Fruit fly (Drosophila melanogaster) whole organism, prepupa: Measurements from ENCODE around the gene Or23a.
A peak's percentile ranks its signal among the peaks of the same experiment; 100 is the strongest.

Experiments used
- Blimp-1 ChIP-seq: fragments of 200-800 bp; sonication (Bioruptor generic); optimal IDR thresholded peaks from 3 replicates; lab custom pipeline; 2017; ENCODE audit warnings: missing biosample characterization, missing genetic modification characterization, mild to moderate bottlenecking, moderate library complexity, missing genetic modification reagents
- CG11762 ChIP-seq: fragments of 200-800 bp; sonication (Bioruptor generic); optimal IDR thresholded peaks from 3 replicates; lab custom pipeline; 2016; ENCODE audit warnings: missing biosample characterization, missing genetic modification characterization; ENCODE audit not compliant: insufficient read depth
- CG34406 ChIP-seq: fragments of 200-800 bp; sonication (Bioruptor generic); optimal IDR thresholded peaks from 3 replicates; lab custom pipeline; 2016; ENCODE audit warnings: missing biosample characterization, missing genetic modification characterization
- CG6163 ChIP-seq: fragments of 200-800 bp; sonication (Bioruptor generic); IDR thresholded peaks from 3 replicates; pipeline ENCODE4 v1.3.6; 2022; ENCODE audit warnings: missing biosample characterization, missing genetic modification characterization
- Hr39 ChIP-seq: fragments of 200-800 bp; sonication (Bioruptor generic); optimal IDR thresholded peaks from 2 replicates; lab custom pipeline; 2016; ENCODE audit warnings: missing biosample characterization, missing genetic modification characterization
- Hr4 ChIP-seq: fragments of 200-800 bp; sonication (Bioruptor generic); optimal IDR thresholded peaks from 3 replicates; lab custom pipeline; 2016; ENCODE audit warnings: missing biosample characterization, missing genetic modification characterization
- Met ChIP-seq: fragments of 200-800 bp; sonication (Bioruptor generic); optimal IDR thresholded peaks from 3 replicates; lab custom pipeline; 2016; ENCODE audit warnings: missing biosample characterization, missing genetic modification characterization
- Sox102F ChIP-seq: fragments of 200-800 bp; sonication (Bioruptor generic); optimal IDR thresholded peaks from 2 replicates; lab custom pipeline; 2016; ENCODE audit warnings: missing biosample characterization, mild to moderate bottlenecking, missing genetic modification characterization
- achi ChIP-seq: fragments of 200-800 bp; sonication (Bioruptor generic); optimal IDR thresholded peaks from 3 replicates; lab custom pipeline; 2016; ENCODE audit warnings: missing biosample characterization, missing genetic modification characterization
- acj6 ChIP-seq: fragments of 200-800 bp; sonication (Bioruptor generic); optimal IDR thresholded peaks from 3 replicates; lab custom pipeline; 2016; ENCODE audit warnings: missing biosample characterization, missing genetic modification characterization
- dsx ChIP-seq: fragments of 200-800 bp; optimal IDR thresholded peaks from 3 replicates; lab custom pipeline; 2019; ENCODE audit warnings: missing biosample characterization, mild to moderate bottlenecking, missing genetic modification characterization, moderate library complexity; ENCODE audit not compliant: poor library complexity, severe bottlenecking
- eg ChIP-seq: fragments of 200-800 bp; sonication (Bioruptor generic); IDR thresholded peaks from 3 replicates; pipeline ENCODE4 v1.3.6; 2022; ENCODE audit warnings: missing biosample characterization, missing genetic modification characterization
- salr ChIP-seq, 2 experiments: fragments of 200-800 bp; sonication (Bioruptor generic); optimal IDR thresholded peaks; 3 replicates each; lab custom pipeline; 2016 to 2018; ENCODE audit warnings: missing biosample characterization in 2 of 2, missing genetic modification characterization in 2 of 2, mild to moderate bottlenecking in 1 of 2
- ss ChIP-seq, 2 experiments: fragments of 200-800 bp; sonication (Bioruptor generic); optimal IDR thresholded peaks; 2 replicates in 1 of 2; 3 replicates in 1 of 2; lab custom pipeline; 2017 to 2018; ENCODE audit warnings: mild to moderate bottlenecking in 2 of 2, missing biosample characterization in 2 of 2, missing genetic modification characterization in 2 of 2, moderate library complexity in 1 of 2

Or23a gene

DNA sequence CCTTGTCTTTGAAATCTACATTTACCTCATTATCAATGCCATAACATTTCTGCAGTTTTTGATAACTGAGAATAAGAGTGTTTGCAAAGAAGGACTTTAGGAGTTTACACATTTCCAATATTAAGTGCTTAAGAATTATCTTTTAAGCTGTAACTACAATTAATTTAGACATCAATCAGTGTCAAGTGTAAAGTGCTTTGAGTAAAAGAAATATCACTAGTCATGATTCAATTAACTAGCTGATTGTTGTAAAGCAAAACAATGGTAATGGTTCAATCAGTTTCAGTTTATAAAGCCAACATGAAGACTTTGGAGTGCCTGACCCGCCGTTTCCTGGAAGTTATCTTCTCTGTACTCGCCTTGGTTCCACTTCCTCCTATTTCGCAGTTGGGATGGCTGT, 15.7 kb downstream of the Or23a start, which contains the start of gene Gr23a:
Gene Gr23a, plus strand, starts transcription at position 301 of the 400 bp plus-strand sequence.
- TF ChIP-seq eg (GFP tag; lab: Robert Waterston, UW) (no peak), ss (GFP tag; optimal IDR thresholded peaks at IDR 0.05; lab: Kevin White, UChicago) (no peak), dsx (no peak), CG11762 (GFP tag; lab: Kevin White, UChicago) (no peak), salr (GFP tag; optimal IDR thresholded peaks at IDR 0.05; lab: Kevin White, UChicago) (no peak)

DNA sequence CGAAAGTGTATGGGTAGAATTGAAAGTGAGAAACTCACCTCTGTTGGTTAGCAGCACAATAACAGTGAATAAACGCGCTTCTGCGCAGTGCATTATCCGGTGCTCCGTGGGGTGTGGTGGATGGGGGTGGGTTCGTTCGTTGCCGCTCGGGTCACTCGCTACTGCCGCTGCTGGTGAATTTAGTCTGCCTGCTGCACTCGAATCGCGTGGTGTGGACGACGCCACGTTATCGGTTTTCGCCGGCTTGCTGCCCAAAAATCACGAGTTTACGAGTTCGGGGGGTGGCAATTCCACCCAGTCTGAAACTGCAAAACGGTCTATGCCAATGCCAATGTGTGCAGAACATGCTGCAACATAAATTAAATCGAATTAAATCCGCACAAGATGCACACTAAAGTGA, 23.7 kb downstream of the Or23a start, which contains the start of gene Tmtc1:
Gene Tmtc1, plus strand, starts transcription at position 182 of the 400 bp plus-strand sequence.
- TF ChIP-seq CG6163 (GFP tag; lab: Robert Waterston, UW) = 0 out of 3 replicates have a peak, but pooled peaks have one; percentile 37
- no peak for TF ChIP-seq achi (GFP tag; lab: Kevin White, UChicago)
- TF ChIP-seq, all 60 proteins: peak for 1

DNA sequence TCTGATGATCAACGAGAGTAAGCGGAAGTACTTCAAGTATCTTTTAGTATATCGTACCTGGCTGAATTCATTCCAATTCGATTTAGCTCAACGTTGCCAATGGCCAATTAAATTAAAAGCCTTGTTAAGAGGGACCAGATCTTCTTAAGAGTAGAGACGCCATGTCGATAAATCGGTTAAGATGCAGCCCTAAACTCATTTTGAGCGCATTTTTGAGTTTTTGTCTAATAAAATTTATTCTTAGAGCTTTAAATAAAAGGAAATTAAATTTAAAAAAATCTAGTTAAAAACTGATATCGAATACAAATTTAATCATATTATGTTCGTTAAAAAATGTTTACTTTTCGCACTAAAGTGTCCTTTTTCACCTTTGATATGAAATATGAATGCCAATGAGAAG, 42.5 kb downstream of the Or23a start, which contains the start of gene Trf5:
Gene Trf5, minus strand, starts transcription at position 101 of the 400 bp plus-strand sequence.
- TF ChIP-seq Met (GFP tag; lab: Kevin White, UChicago) = no peak
- TF ChIP-seq acj6 (GFP tag; lab: Kevin White, UChicago) = no peak
- TF ChIP-seq Blimp-1 (GFP tag; lab: Kevin White, UChicago) = no peak
- no peak for TF ChIP-seq Hr39 (GFP tag; lab: Kevin White, UChicago)
- no peak for TF ChIP-seq Sox102F
- no peak for TF ChIP-seq CG34406
- TF ChIP-seq Hr4 = no peak
